Worm (Caenorhabditis elegans): ENCODE data around the gene Y62H9A.8.

The Y62H9A.8 gene

DNA sequence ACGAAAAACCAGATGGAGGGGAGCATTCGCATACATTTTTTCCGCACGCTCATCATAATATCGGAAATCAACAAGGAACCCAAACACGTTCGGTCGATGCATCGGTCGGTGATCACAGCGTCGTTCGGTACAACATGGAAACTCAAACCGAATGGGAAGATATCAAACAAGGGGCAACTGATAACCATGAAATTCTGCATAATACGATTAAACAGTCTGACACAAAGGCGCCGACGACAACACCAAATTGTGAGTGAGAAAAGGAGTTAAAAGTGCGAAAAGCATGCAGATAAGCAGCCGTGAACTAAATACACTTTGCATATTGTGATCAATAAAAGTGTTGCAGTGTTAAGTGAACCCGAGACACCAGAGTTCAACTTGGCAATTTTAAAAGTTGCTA, 33.0 kb upstream of the Y62H9A.8 start:
- TF ChIP-seq tbx-7 (tag; optimal IDR thresholded peaks at IDR 0.05) = no peak
- TF ChIP-seq ceh-9 (tag; optimal IDR thresholded peaks at IDR 0.05) = no peak
- TF ChIP-seq ttx-3 (tag; optimal IDR thresholded peaks at IDR 0.05) = no peak
- no peak for TF ChIP-seq hlh-30 (tag; optimal IDR thresholded peaks at IDR 0.05; ENCODE audit: insufficient read depth)
- no peak for TF ChIP-seq T23F11.4 (GFP tag; optimal IDR thresholded peaks at IDR 0.05)
- TF ChIP-seq K02D7.2 (tag; optimal IDR thresholded peaks at IDR 0.05) = no peak
- no peak for TF ChIP-seq nhr-232 (tag; optimal IDR thresholded peaks at IDR 0.05)
- TF ChIP-seq tbx-2 (tag; optimal IDR thresholded peaks at IDR 0.05) = no peak
- no peak for TF ChIP-seq mec-3 (tag; optimal IDR thresholded peaks at IDR 0.05; ENCODE audit: borderline replicate concordance)
- no peak for TF ChIP-seq ahr-1 (tag; optimal IDR thresholded peaks at IDR 0.05)
- TF ChIP-seq hlh-8 (tag; optimal IDR thresholded peaks at IDR 0.05) = no peak
- no peak for TF ChIP-seq fax-1 (tag; optimal IDR thresholded peaks at IDR 0.05)
- TF ChIP-seq ceh-31 (tag; optimal IDR thresholded peaks at IDR 0.05) = no peak
- no peak for TF ChIP-seq ceh-30 (tag; optimal IDR thresholded peaks at IDR 0.05)
- no peak for TF ChIP-seq hlh-6 (tag; optimal IDR thresholded peaks at IDR 0.05)
- TF ChIP-seq elt-2 (tag; optimal IDR thresholded peaks at IDR 0.05) = no peak

DNA sequence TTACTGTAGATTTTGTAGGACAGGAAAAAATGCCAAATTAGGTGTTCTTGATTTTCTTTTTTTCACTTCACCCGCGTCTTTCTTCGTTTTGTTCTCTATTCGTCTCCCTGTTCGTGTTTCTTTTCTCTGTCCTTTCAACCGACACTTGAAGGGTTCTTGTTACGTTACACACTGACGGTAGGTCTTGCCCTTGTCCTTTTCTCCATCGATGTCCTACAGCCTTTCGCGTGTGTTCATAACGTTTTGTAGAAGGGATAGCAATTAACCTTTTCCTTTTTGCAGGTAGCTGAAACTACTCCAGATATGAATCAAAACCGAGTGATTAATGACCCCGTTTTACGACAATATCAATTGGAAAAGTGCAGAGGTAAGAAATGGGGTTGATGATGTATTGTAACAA, 31.9 kb upstream of the Y62H9A.8 start, which contains the start of gene F55G7.1:
Gene F55G7.1, plus strand, starts transcription at position 276 of the 400 bp plus-strand sequence.
- TF ChIP-seq fkh-6 (tag; optimal IDR thresholded peaks at IDR 0.05) = no peak
- no peak for TF ChIP-seq pha-4 (tag; optimal IDR thresholded peaks at IDR 0.05)
- peak; percentile 9 for TF ChIP-seq ref-2 (tag; optimal IDR thresholded peaks at IDR 0.05)
- TF ChIP-seq npax-4 (tag; optimal IDR thresholded peaks at IDR 0.05) = no peak
- TF ChIP-seq unc-55 (GFP tag; optimal IDR thresholded peaks at IDR 0.05) = no peak
- TF ChIP-seq nhr-232 (tag; optimal IDR thresholded peaks at IDR 0.05) = no peak
- TF ChIP-seq dve-1 (tag; optimal IDR thresholded peaks at IDR 0.05) = no peak
- no peak for TF ChIP-seq K02D7.2 (tag; optimal IDR thresholded peaks at IDR 0.05)
- no peak for TF ChIP-seq ceh-34 (tag; optimal IDR thresholded peaks at IDR 0.05)
- peak; percentile 97 for TF ChIP-seq sdc-2 (tag; optimal IDR thresholded peaks at IDR 0.05)

DNA sequence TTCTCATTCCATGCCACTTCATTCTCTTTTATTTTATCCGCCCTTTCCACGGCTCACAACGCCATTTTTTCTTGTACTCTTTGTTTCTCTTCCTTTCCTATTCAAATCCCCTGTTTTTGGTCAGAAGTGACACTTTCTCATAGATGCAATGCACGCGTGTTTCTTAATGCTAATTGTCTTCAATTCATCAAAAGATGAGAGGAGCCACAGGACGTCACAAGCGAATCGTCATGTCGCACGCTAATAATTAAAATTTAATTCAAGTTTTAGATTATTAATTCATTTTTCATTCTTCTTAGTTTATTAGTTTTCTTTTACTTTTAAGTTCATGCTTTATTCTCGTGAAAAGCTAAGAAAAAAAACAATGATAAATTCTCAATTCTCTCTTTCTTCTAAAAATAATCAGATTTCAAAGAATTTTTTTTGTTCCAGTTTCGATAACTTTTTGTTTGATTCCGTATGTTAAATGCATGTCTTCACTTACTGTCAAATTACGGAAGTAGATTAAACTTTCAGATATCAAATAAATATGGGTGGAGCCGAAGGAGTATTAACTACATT, 28.6 kb upstream of the Y62H9A.8 start, which contains the start of gene Y62H9A.14:
Gene Y62H9A.14, plus strand, starts transcription at position 511 of the 561 bp plus-strand sequence.
- no peak for TF ChIP-seq ref-2 (tag; optimal IDR thresholded peaks at IDR 0.05)
- no peak for TF ChIP-seq ama-1 (optimal IDR thresholded peaks at IDR 0.05)
- TF ChIP-seq hlh-30 (tag; optimal IDR thresholded peaks at IDR 0.05; ENCODE audit: insufficient read depth) = no peak
- TF ChIP-seq Y22D7AL.16 (tag; optimal IDR thresholded peaks at IDR 0.05) = no peak
- TF ChIP-seq K02D7.2 (tag; optimal IDR thresholded peaks at IDR 0.05) = no peak
- no peak for TF ChIP-seq ahr-1 (tag; optimal IDR thresholded peaks at IDR 0.05)
- no peak for TF ChIP-seq pros-1 (tag; optimal IDR thresholded peaks at IDR 0.05)
- no peak for TF ChIP-seq ceh-24 (tag; optimal IDR thresholded peaks at IDR 0.05)
- TF ChIP-seq ceh-45 (GFP tag; IDR thresholded peaks at IDR 0.05) = no peak
- TF ChIP-seq ets-4 (tag; optimal IDR thresholded peaks at IDR 0.05) = no peak

DNA sequence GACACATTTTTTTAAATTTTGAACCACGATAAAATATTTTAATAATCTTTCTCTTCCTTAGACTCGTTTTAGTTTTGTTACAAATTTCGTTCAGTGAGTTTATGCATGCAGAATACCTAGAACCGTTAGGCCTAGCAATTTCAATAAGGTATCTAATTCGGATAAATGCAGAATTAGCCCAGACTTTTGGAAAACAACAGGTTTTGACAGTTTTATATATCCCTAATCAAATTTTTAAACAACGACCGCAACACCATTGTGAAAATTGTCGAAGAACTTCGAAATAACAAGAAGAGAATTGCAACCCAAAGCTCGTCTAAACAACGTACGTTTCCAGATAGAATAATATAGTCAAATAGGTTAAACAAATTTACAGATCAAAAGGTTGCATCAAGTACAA, 25.8 kb upstream of the Y62H9A.8 start, which contains the start of gene Y62H9A.16:
Gene Y62H9A.16, plus strand, starts transcription at position 301 of the 400 bp plus-strand sequence.
- TF ChIP-seq unc-55 (GFP tag; optimal IDR thresholded peaks at IDR 0.05) (no peak), pha-2 (tag; optimal IDR thresholded peaks at IDR 0.05) (no peak), eyg-1 (tag; optimal IDR thresholded peaks at IDR 0.05) (no peak), C08G9.2 (tag; optimal IDR thresholded peaks at IDR 0.05) (no peak), fkh-10 (GFP tag; optimal IDR thresholded peaks at IDR 0.05) (no peak), tbx-7 (tag; optimal IDR thresholded peaks at IDR 0.05) (no peak), ahr-1 (tag; optimal IDR thresholded peaks at IDR 0.05) (no peak), pax-1 (tag; optimal IDR thresholded peaks at IDR 0.05) (no peak), gmeb-2 (tag; optimal IDR thresholded peaks at IDR 0.05) (no peak), ets-4 (tag; optimal IDR thresholded peaks at IDR 0.05) (no peak), ref-2 (tag; optimal IDR thresholded peaks at IDR 0.05) (no peak), tbx-2 (tag; optimal IDR thresholded peaks at IDR 0.05) (no peak), npax-4 (tag; optimal IDR thresholded peaks at IDR 0.05) (no peak), hlh-13 (GFP tag; optimal IDR thresholded peaks at IDR 0.05) (no peak), fkh-6 (tag; optimal IDR thresholded peaks at IDR 0.05) (no peak), K09A11.1 (tag; optimal IDR thresholded peaks at IDR 0.05; ENCODE audit: insufficient read depth) (no peak), pat-9 (tag; optimal IDR thresholded peaks at IDR 0.05) (no peak), ceh-18 (tag; optimal IDR thresholded peaks at IDR 0.05) (no peak), ttx-3 (tag; optimal IDR thresholded peaks at IDR 0.05) (no peak), hlh-30 (tag; optimal IDR thresholded peaks at IDR 0.05; ENCODE audit: insufficient read depth) (no peak)

All from whole organism, late embryonic.